Fruit fly (Drosophila melanogaster) whole organism, adult: ENCODE data around the gene CG43402.

ENCODE experiments used
- CG11617 ChIP-seq: fragments of 200-800 bp; sonication (Bioruptor generic); optimal IDR thresholded peaks from 2 replicates; lab custom pipeline; 2017; ENCODE audit warnings: mild to moderate bottlenecking, missing biosample characterization, missing genetic modification reagents, missing genetic modification characterization
- CG12768 ChIP-seq: fragments of 200-800 bp; sonication (Bioruptor generic); optimal IDR thresholded peaks from 2 replicates; lab custom pipeline; 2017; ENCODE audit warnings: missing biosample characterization, missing genetic modification characterization, mild to moderate bottlenecking, moderate library complexity, missing genetic modification reagents
- CG14711 ChIP-seq: fragments of 200-800 bp; sonication (Bioruptor generic); optimal IDR thresholded peaks from 2 replicates; lab custom pipeline; 2018; ENCODE audit warnings: missing biosample characterization, mild to moderate bottlenecking, missing genetic modification characterization, moderate library complexity
- CG1620 ChIP-seq: fragments of 200-800 bp; sonication (Bioruptor generic); optimal IDR thresholded peaks from 2 replicates; lab custom pipeline; 2016; ENCODE audit warnings: missing biosample characterization, missing genetic modification characterization
- CG33017 ChIP-seq: fragments of 200-800 bp; sonication (Bioruptor generic); optimal IDR thresholded peaks from 2 replicates; lab custom pipeline; 2018; ENCODE audit warnings: missing biosample characterization, mild to moderate bottlenecking, missing genetic modification characterization, moderate library complexity
- CG5204 ChIP-seq: fragments of 200-800 bp; sonication (Bioruptor generic); optimal IDR thresholded peaks from 2 replicates; lab custom pipeline; 2016; ENCODE audit warnings: missing biosample characterization, missing genetic modification characterization
- CG7045 ChIP-seq: fragments of 200-800 bp; sonication (Bioruptor generic); optimal IDR thresholded peaks from 2 replicates; lab custom pipeline; 2017; ENCODE audit warnings: missing biosample characterization, mild to moderate bottlenecking, missing genetic modification characterization
- CG7101 ChIP-seq: fragments of 200-800 bp; sonication (Bioruptor generic); optimal IDR thresholded peaks from 2 replicates; lab custom pipeline; 2018; ENCODE audit warnings: missing biosample characterization, mild to moderate bottlenecking, missing genetic modification characterization, moderate library complexity
- Clk ChIP-seq: fragments of 200-800 bp; sonication (Bioruptor generic); optimal IDR thresholded peaks from 2 replicates; lab custom pipeline; 2017; ENCODE audit warnings: missing biosample characterization, missing genetic modification characterization
- Crg-1 ChIP-seq: fragments of 200-800 bp; sonication (Bioruptor generic); optimal IDR thresholded peaks from 2 replicates; lab custom pipeline; 2016; ENCODE audit warnings: missing biosample characterization, missing genetic modification characterization
- Hr96 ChIP-seq: fragments of 200-800 bp; sonication (Bioruptor generic); optimal IDR thresholded peaks from 2 replicates; lab custom pipeline; 2016; ENCODE audit warnings: missing biosample characterization, missing genetic modification characterization
- Mnt ChIP-seq: fragments of 200-800 bp; sonication (Bioruptor generic); optimal IDR thresholded peaks from 2 replicates; lab custom pipeline; 2016; ENCODE audit warnings: missing biosample characterization, mild to moderate bottlenecking, missing genetic modification characterization
- bab1 ChIP-seq: fragments of 200-800 bp; sonication (Bioruptor generic); optimal IDR thresholded peaks from 3 replicates; lab custom pipeline; 2019; ENCODE audit warnings: missing biosample characterization, mild to moderate bottlenecking, missing genetic modification characterization, moderate library complexity
- cic ChIP-seq: fragments of 200-800 bp; sonication (Bioruptor generic); optimal IDR thresholded peaks from 2 replicates; lab custom pipeline; 2017; ENCODE audit warnings: missing biosample characterization, mild to moderate bottlenecking, missing genetic modification characterization, moderate library complexity
- cnc ChIP-seq, 2 experiments: fragments of >200 bp; optimal IDR thresholded peaks; 2 replicates each; lab custom pipeline; 2017
- kay ChIP-seq: fragments of 200-800 bp; sonication (Bioruptor generic); peaks from one replicate; lab custom pipeline; 2016; ENCODE audit warnings: missing biosample characterization, missing genetic modification characterization, borderline replicate concordance
- ovo ChIP-seq: fragments of 200-800 bp; sonication (Bioruptor generic); optimal IDR thresholded peaks from 2 replicates; lab custom pipeline; 2016; ENCODE audit warnings: missing biosample characterization, missing genetic modification characterization
- pad ChIP-seq: fragments of 200-800 bp; sonication (Bioruptor generic); optimal IDR thresholded peaks from 3 replicates; lab custom pipeline; 2017; ENCODE audit warnings: missing biosample characterization, missing genetic modification characterization, mild to moderate bottlenecking, moderate library complexity, missing genetic modification reagents
- tj ChIP-seq: fragments of 200-800 bp; sonication (Bioruptor generic); optimal IDR thresholded peaks from 3 replicates; lab custom pipeline; 2017; ENCODE audit warnings: missing biosample characterization, mild to moderate bottlenecking, missing genetic modification characterization, moderate library complexity
- toe ChIP-seq: fragments of 200-800 bp; sonication (Bioruptor generic); optimal IDR thresholded peaks from 2 replicates; lab custom pipeline; 2016; ENCODE audit warnings: missing biosample characterization, missing genetic modification characterization

Gene CG43402

DNA sequence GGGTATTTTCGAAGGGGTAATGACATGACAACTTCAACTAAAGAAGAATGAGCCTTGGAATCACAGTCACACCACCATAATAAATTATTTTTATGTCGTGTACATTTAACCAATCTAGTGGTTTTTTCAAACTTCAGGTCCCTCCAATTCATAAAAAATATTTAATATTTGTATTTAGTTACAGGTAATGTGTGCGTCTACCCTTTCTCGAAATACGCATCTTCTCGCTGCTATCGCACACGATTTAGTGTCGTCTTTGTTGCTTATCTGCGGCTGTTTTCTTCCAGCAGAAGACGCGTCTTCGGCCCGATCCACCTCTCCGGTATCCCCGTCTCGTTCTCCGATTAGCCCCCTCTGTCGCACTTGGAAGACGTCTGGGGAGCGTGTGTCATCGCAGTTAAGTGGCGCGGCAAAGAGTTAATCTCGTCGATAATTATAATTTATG is 15.6 kb upstream of the CG43402 start:
- TF ChIP-seq tj (GFP tag; lab: Kevin White, UChicago) = no peak
- no peak for TF ChIP-seq pad
- no peak for TF ChIP-seq Mnt (GFP tag; lab: Kevin White, UChicago)
- no peak for TF ChIP-seq CG1620
- no peak for TF ChIP-seq ovo (GFP tag; lab: Kevin White, UChicago)
- TF ChIP-seq Hr96 (GFP tag; lab: Kevin White, UChicago) = no peak
- TF ChIP-seq CG14711 (tag; lab: Kevin White, UChicago) = no peak
- TF ChIP-seq Crg-1 = no peak
- no peak for TF ChIP-seq Clk (GFP tag; lab: Kevin White, UChicago)
- TF ChIP-seq CG7101 (tag; lab: Kevin White, UChicago) = no peak
- no peak for TF ChIP-seq CG7045 (GFP tag; lab: Kevin White, UChicago)
- no peak for TF ChIP-seq CG11617
- no peak for TF ChIP-seq toe (GFP tag; lab: Kevin White, UChicago)
- TF ChIP-seq CG5204 (GFP tag; lab: Kevin White, UChicago) = no peak
- no peak for TF ChIP-seq bab1 (GFP tag; lab: Kevin White, UChicago)

DNA sequence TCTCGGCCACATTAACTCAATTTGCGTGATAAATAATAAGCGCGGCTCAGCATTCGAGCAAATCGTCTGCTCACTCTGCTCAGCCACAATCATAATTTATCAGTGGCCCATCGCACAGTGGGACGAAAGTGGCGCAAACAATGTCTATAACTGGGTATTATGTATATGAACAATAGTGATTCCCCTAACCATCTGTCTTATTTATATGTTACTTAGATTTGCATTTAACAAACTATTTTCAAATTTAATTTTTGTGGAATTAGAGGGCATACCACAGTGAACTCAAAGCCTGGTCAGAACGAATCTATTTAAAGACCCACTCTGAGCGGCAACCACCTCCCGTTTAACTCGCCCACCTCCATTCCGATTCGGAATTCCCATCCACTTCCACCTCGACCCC is 14.6 kb upstream of the CG43402 start:
- TF ChIP-seq CG7045 (GFP tag; lab: Kevin White, UChicago) (no peak), Mnt (GFP tag; lab: Kevin White, UChicago) (no peak), CG14711 (tag; lab: Kevin White, UChicago) (no peak), bab1 (GFP tag; lab: Kevin White, UChicago) (no peak), Clk (GFP tag; lab: Kevin White, UChicago) (no peak), kay (no peak), CG11617 (no peak)

DNA sequence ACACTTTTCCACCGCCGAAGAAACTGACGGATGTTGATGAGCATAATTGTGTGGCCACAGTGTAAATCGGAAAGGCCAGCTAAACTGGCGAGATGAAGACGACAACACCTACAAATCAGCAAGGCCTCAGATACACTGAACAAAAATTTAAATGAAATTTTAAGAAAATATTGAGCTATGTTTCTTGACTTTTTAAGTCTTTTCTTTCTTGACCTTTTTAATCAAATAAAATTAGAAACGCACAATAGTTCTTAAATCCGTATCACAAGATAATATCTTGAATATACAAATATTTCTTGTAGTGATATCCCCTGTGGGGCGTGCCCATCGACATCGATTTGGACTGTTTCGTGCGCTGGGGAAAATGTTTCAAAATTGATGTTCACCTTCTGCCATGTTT is 14.1 kb upstream of the CG43402 start, which contains the start of gene CG43401:
CG43401 (plus strand) TSS at position 185 of the 400 bp plus-strand sequence.
- no peak for TF ChIP-seq cic
- no peak for TF ChIP-seq ovo (GFP tag; lab: Kevin White, UChicago)
- TF ChIP-seq Crg-1 = no peak
- TF ChIP-seq pad = no peak
- TF ChIP-seq bab1 (GFP tag; lab: Kevin White, UChicago) = no peak
- TF ChIP-seq toe (GFP tag; lab: Kevin White, UChicago) = no peak
- TF ChIP-seq CG33017 = no peak
- no peak for TF ChIP-seq Hr96 (GFP tag; lab: Kevin White, UChicago)
- TF ChIP-seq tj (GFP tag; lab: Kevin White, UChicago) = no peak
- no peak for TF ChIP-seq CG14711 (tag; lab: Kevin White, UChicago)
- no peak for TF ChIP-seq CG12768
- no peak for TF ChIP-seq Clk (GFP tag; lab: Kevin White, UChicago)
- TF ChIP-seq cnc (optimal IDR thresholded peaks at IDR 0.05; lab: Kevin White, UChicago) = no peak
- TF ChIP-seq Mnt (GFP tag; lab: Kevin White, UChicago) = no peak
- TF ChIP-seq CG5204 (GFP tag; lab: Kevin White, UChicago) = no peak
- no peak for TF ChIP-seq CG11617

DNA sequence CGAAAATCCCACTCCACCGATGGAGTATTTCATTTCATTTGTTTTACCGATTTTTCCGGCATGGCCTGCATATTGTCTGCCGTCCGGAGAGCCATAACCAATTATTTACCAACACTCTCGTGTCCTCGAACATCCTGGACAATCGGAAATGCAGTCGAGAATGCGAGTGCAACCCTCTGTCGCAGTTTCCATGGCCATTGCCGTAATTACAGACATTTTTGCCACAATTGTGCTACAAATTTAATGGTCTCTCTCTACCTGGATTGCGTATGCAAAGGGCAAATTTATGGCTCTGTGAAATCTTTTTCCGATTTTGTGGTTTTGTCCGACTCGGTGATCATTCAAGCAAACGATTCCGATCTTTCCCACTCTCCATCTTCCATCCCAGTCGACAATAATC is 12.9 kb upstream of the CG43402 start:
- TF ChIP-seq cic (no peak), CG33017 (no peak), Hr96 (GFP tag; lab: Kevin White, UChicago) (no peak), Clk (GFP tag; lab: Kevin White, UChicago) (no peak), pad (no peak), CG7101 (tag; lab: Kevin White, UChicago) (no peak), CG11617 (no peak), CG7045 (GFP tag; lab: Kevin White, UChicago) (no peak), ovo (GFP tag; lab: Kevin White, UChicago) (no peak), kay (no peak), CG1620 (no peak), Mnt (GFP tag; lab: Kevin White, UChicago) (no peak)

DNA sequence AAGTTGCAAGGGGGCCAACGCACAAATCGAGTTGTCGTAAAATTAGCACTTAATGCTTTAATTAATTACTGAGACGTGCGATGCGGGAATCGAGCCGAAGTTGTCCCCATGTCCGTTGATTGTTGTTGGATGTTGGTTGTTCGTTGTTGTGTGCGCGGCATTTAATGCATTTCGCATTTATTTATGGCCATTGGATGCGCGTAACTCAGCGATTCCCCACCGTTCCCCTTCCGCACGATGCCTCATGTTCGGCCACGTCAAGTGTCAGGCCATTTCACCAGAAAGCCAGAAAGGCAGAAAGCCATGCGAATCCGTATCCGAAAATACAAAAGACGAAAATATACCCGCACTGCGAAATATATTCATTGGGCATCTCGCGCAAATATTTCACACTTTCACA is 11.0 kb upstream of the CG43402 start:
- TF ChIP-seq tj (GFP tag; lab: Kevin White, UChicago) = no peak
- TF ChIP-seq cic = no peak
- TF ChIP-seq CG7101 (tag; lab: Kevin White, UChicago) = no peak
- no peak for TF ChIP-seq bab1 (GFP tag; lab: Kevin White, UChicago)
- TF ChIP-seq toe (GFP tag; lab: Kevin White, UChicago) = no peak
- no peak for TF ChIP-seq Crg-1
- no peak for TF ChIP-seq CG12768
- TF ChIP-seq pad = no peak
- TF ChIP-seq Hr96 (GFP tag; lab: Kevin White, UChicago) = no peak
- no peak for TF ChIP-seq CG5204 (GFP tag; lab: Kevin White, UChicago)
- TF ChIP-seq kay = no peak
- no peak for TF ChIP-seq ovo (GFP tag; lab: Kevin White, UChicago)
- TF ChIP-seq CG33017 = no peak
- no peak for TF ChIP-seq CG7045 (GFP tag; lab: Kevin White, UChicago)
- no peak for TF ChIP-seq Mnt (GFP tag; lab: Kevin White, UChicago)
- no peak for TF ChIP-seq CG14711 (tag; lab: Kevin White, UChicago)
- no peak for TF ChIP-seq CG11617
- no peak for TF ChIP-seq cnc (optimal IDR thresholded peaks at IDR 0.05; lab: Kevin White, UChicago)
- no peak for TF ChIP-seq CG1620
- TF ChIP-seq Clk (GFP tag; lab: Kevin White, UChicago) = no peak

DNA sequence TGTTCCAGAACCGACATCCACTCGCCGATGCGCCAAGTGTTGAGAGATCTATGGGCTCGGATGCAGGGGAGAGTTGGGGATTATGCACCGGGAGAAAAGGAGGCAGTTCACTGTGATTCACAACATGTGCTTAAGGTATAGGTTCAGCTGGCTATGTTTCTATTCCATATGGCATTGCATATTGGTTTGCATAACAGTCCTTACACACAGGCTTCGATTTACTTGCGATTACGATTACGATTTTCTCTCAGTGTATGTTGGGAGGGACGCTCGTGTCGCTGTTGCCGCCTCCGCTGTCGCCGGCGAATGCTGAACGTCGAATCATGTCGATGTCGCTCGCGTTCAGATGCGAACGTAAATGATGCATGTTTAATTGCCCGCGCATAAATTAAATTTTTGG is 8.7 kb upstream of the CG43402 start:
- TF ChIP-seq CG5204 (GFP tag; lab: Kevin White, UChicago) (peak; percentile 5), Crg-1 (no peak)

DNA sequence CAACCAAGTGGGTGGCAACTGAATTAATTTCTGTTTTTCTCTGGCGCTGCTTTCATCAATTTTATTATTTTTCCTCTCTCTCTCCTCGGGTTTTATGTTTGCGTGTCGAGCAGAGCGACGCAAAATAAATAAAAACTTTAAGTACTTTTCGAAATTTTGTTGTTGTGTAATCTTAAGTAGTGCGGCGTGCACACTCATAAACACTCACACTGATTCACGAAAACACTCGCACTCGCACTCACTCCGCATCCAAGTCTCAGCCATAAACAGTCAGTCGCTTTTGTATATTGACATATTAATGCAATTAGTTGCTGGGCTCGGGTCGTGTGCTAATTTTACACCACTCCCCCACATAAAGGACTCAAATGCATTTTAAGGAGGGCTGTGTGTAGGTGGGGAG is 7.5 kb upstream of the CG43402 start:
- no peak for TF ChIP-seq CG5204 (GFP tag; lab: Kevin White, UChicago)
- TF ChIP-seq Hr96 (GFP tag; lab: Kevin White, UChicago) = no peak
- no peak for TF ChIP-seq CG7045 (GFP tag; lab: Kevin White, UChicago)
- no peak for TF ChIP-seq Crg-1
- TF ChIP-seq CG7101 (tag; lab: Kevin White, UChicago) = no peak
- TF ChIP-seq CG14711 (tag; lab: Kevin White, UChicago) = no peak
- no peak for TF ChIP-seq CG1620
- no peak for TF ChIP-seq ovo (GFP tag; lab: Kevin White, UChicago)
- TF ChIP-seq Mnt (GFP tag; lab: Kevin White, UChicago) = no peak
- no peak for TF ChIP-seq Clk (GFP tag; lab: Kevin White, UChicago)
- no peak for TF ChIP-seq bab1 (GFP tag; lab: Kevin White, UChicago)
- TF ChIP-seq tj (GFP tag; lab: Kevin White, UChicago) = no peak
